Fruit fly (Drosophila melanogaster): ENCODE data around the gene Trpml.

DNA sequence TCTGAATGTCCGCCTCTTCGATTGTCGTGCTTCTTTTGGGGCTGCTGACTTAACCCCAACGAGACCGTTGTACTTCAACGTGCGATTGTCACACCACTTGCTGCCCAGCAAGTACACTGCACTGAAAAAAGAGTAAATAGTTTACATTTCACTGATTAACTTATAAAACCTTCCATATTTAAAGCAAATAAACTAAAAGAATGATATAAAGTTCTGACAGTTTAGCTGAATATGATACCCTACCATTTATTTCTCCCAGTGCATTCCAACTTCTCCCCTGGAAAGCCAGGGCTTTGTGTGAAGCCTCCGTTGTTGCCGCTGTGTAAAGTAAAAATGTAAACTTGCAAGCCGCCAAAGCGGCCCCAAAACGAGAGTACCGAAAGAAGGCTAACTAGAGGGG lies 43.8 kb downstream of the Trpml start:
- no peak for TF ChIP-seq kay (GFP tag; ENCODE audit: borderline replicate concordance)
- no peak for TF ChIP-seq toe (GFP tag; optimal IDR thresholded peaks at IDR 0.05)
- no peak for TF ChIP-seq CG1620 (GFP tag; optimal IDR thresholded peaks at IDR 0.05)
- TF ChIP-seq CG14711 (tag; optimal IDR thresholded peaks at IDR 0.05) = no peak
- no peak for TF ChIP-seq ovo (GFP tag; optimal IDR thresholded peaks at IDR 0.05)
